Worm (Caenorhabditis elegans) whole organism, L2 larva: ENCODE data around the gene R01E6.5.

Experiments used
- C34F6.9 ChIP-seq: fragments of 150-350 bp; optimal IDR thresholded peaks from 2 replicates; lab custom pipeline; 2014; ENCODE audit warnings: missing biosample characterization, missing genetic modification characterization
- F13H6.1 ChIP-seq: sonication (generic microtip); optimal IDR thresholded peaks from 2 replicates; lab custom pipeline; 2016; ENCODE audit warnings: missing genetic modification characterization, missing compliant biosample characterization
- R02D3.7 ChIP-seq: fragments of 150-350 bp; optimal IDR thresholded peaks from 2 replicates; lab custom pipeline; 2014; ENCODE audit warnings: missing biosample characterization, missing genetic modification characterization
- alr-1 ChIP-seq: fragments of 150-350 bp; optimal IDR thresholded peaks from 2 replicates; lab custom pipeline; 2014; ENCODE audit warnings: missing biosample characterization, missing genetic modification characterization
- aly-2 ChIP-seq: fragments of 150-350 bp; optimal IDR thresholded peaks from 2 replicates; lab custom pipeline; 2014; ENCODE audit warnings: missing biosample characterization, missing genetic modification characterization
- ama-1 ChIP-seq: fragments of 150-350 bp; optimal IDR thresholded peaks from 2 replicates; lab custom pipeline; 2018; ENCODE audit warnings: inconsistent platforms
- ceh-16 ChIP-seq: fragments of 150-350 bp; optimal IDR thresholded peaks from 2 replicates; lab custom pipeline; 2014; ENCODE audit warnings: missing biosample characterization, missing genetic modification characterization
- crh-2 ChIP-seq: sonication (generic microtip); optimal IDR thresholded peaks from 2 replicates; lab custom pipeline; 2017; ENCODE audit warnings: missing biosample characterization, missing genetic modification characterization
- dmd-4 ChIP-seq: sonication (generic microtip); optimal IDR thresholded peaks from 2 replicates; lab custom pipeline; 2017; ENCODE audit warnings: missing biosample characterization, missing genetic modification characterization
- egl-27 ChIP-seq: sonication (generic microtip); optimal IDR thresholded peaks from 3 replicates; lab custom pipeline; 2017; ENCODE audit warnings: missing biosample characterization, missing genetic modification reagents, missing genetic modification characterization
- elt-1 ChIP-seq: fragments of 150-350 bp; optimal IDR thresholded peaks from 2 replicates; lab custom pipeline; 2014; ENCODE audit warnings: missing biosample characterization, missing genetic modification characterization
- elt-3 ChIP-seq: sonication (generic microtip); optimal IDR thresholded peaks from 2 replicates; lab custom pipeline; 2017; ENCODE audit warnings: missing biosample characterization, missing genetic modification characterization
- fos-1 ChIP-seq: fragments of 150-350 bp; optimal IDR thresholded peaks from 2 replicates; lab custom pipeline; 2014; ENCODE audit warnings: missing biosample characterization, missing genetic modification characterization
- lin-11 ChIP-seq: fragments of 150-350 bp; sonication (generic microtip); optimal IDR thresholded peaks from 2 replicates; lab custom pipeline; 2014; ENCODE audit warnings: missing biosample characterization, missing genetic modification characterization, inconsistent platforms, mixed read lengths
- lin-13 ChIP-seq: fragments of 150-350 bp; optimal IDR thresholded peaks from 2 replicates; lab custom pipeline; 2014; ENCODE audit warnings: missing biosample characterization, missing genetic modification reagents, missing genetic modification characterization
- lsy-2 ChIP-seq, 2 experiments: fragments of 150-350 bp in 1 of 2; sonication (generic microtip) in 1 of 2; optimal IDR thresholded peaks; 2 replicates each; lab custom pipeline; 2014 to 2017; ENCODE audit warnings: missing biosample characterization in 2 of 2, missing genetic modification characterization in 2 of 2
- mdl-1 ChIP-seq, 2 experiments: fragments of 150-350 bp in 1 of 2; sonication (generic microtip) in 1 of 2; optimal IDR thresholded peaks; 2 replicates each; lab custom pipeline; 2017; ENCODE audit warnings: missing biosample characterization in 2 of 2, missing genetic modification characterization in 2 of 2
- nhr-10 ChIP-seq: sonication (generic microtip); optimal IDR thresholded peaks from 2 replicates; lab custom pipeline; 2017; ENCODE audit warnings: missing biosample characterization, missing genetic modification characterization
- nhr-11 ChIP-seq: fragments of 150-350 bp; optimal IDR thresholded peaks from 2 replicates; lab custom pipeline; 2014; ENCODE audit warnings: missing biosample characterization, missing genetic modification characterization
- nhr-12 ChIP-seq: fragments of 150-350 bp; optimal IDR thresholded peaks from 2 replicates; lab custom pipeline; 2014; ENCODE audit warnings: missing biosample characterization, missing genetic modification characterization
- nhr-129 ChIP-seq: fragments of 150-350 bp; optimal IDR thresholded peaks from 2 replicates; lab custom pipeline; 2014; ENCODE audit warnings: missing biosample characterization, missing genetic modification characterization
- nhr-21 ChIP-seq: fragments of 150-350 bp; optimal IDR thresholded peaks from 2 replicates; lab custom pipeline; 2014; ENCODE audit warnings: missing biosample characterization, missing genetic modification characterization
- nhr-23 ChIP-seq: fragments of 150-350 bp; optimal IDR thresholded peaks from 2 replicates; lab custom pipeline; 2014; ENCODE audit warnings: missing biosample characterization, missing genetic modification reagents, missing genetic modification characterization
- nhr-25 ChIP-seq: fragments of 150-350 bp; sonication (generic microtip); optimal IDR thresholded peaks from 3 replicates; lab custom pipeline; 2014; ENCODE audit warnings: missing biosample characterization, missing genetic modification characterization
- nhr-77 ChIP-seq: fragments of 150-350 bp; optimal IDR thresholded peaks from 2 replicates; lab custom pipeline; 2014; ENCODE audit warnings: missing biosample characterization, missing genetic modification characterization
- peb-1 ChIP-seq: fragments of 150-350 bp; optimal IDR thresholded peaks from 2 replicates; lab custom pipeline; 2014; ENCODE audit warnings: missing biosample characterization, missing genetic modification characterization
- sma-3 ChIP-seq: sonication (generic microtip); optimal IDR thresholded peaks from 2 replicates; lab custom pipeline; 2016; ENCODE audit warnings: missing genetic modification reagents, missing genetic modification characterization, missing compliant biosample characterization
- sma-9 ChIP-seq, 2 experiments: fragments of 150-350 bp in 1 of 2; sonication (generic microtip) in 1 of 2; optimal IDR thresholded peaks; 2 replicates each; lab custom pipeline; 2014 to 2016; ENCODE audit warnings: missing genetic modification characterization in 2 of 2, mild to moderate bottlenecking in 1 of 2, missing biosample characterization in 1 of 2, missing compliant biosample characterization in 1 of 2, missing genetic modification reagents in 1 of 2, moderate library complexity in 1 of 2
- unc-55 ChIP-seq: fragments of 150-350 bp; sonication (generic microtip); optimal IDR thresholded peaks from 3 replicates; lab custom pipeline; 2014; ENCODE audit warnings: missing biosample characterization, missing genetic modification reagents, missing genetic modification characterization
- unc-62 ChIP-seq: fragments of 150-350 bp; optimal IDR thresholded peaks from 2 replicates; lab custom pipeline; 2014; ENCODE audit warnings: missing biosample characterization, missing genetic modification reagents, missing genetic modification characterization
- zag-1 ChIP-seq: fragments of 150-350 bp; optimal IDR thresholded peaks from 2 replicates; lab custom pipeline; 2014; ENCODE audit warnings: missing biosample characterization, missing genetic modification characterization
- ztf-1 ChIP-seq: fragments of 200-800 bp; sonication (Bioruptor generic); conservative IDR thresholded peaks from 2 replicates; pipeline ENCODE4 v1.3.6; 2022; ENCODE audit warnings: missing genetic modification characterization, missing compliant biosample characterization
- ztf-11 ChIP-seq: sonication (generic microtip); optimal IDR thresholded peaks from 2 replicates; lab custom pipeline; 2017; ENCODE audit warnings: missing biosample characterization, missing genetic modification characterization

The R01E6.5 gene

ce11 chrX:13543350-13543749 is 6.5 kb downstream of the R01E6.5 start:
- no peak for TF ChIP-seq nhr-11 (tag; lab: Kevin White, UChicago)
- TF ChIP-seq nhr-25 (tag; lab: Kevin White, UChicago): no peak
- no peak for TF ChIP-seq mdl-1 (tag; optimal IDR thresholded peaks at IDR 0.05; lab: Kevin White, UChicago)
- no peak for TF ChIP-seq sma-9 (GFP tag; optimal IDR thresholded peaks at IDR 0.05; lab: Kevin White, UChicago)
- TF ChIP-seq sma-9 (tag; optimal IDR thresholded peaks at IDR 0.05; lab: Kevin White, UChicago): no peak
- no peak for TF ChIP-seq zag-1 (tag; lab: Kevin White, UChicago)

ce11 chrX:13544544-13545021 is 7.7 kb downstream of the R01E6.5 start:
- TF ChIP-seq nhr-25 (tag; lab: Kevin White, UChicago) (peak; percentile 2), ztf-11 (tag; lab: Kevin White, UChicago) (no peak), nhr-21 (tag; lab: Kevin White, UChicago) (peak; percentile 60), peb-1 (tag; lab: Kevin White, UChicago) (no peak), R02D3.7 (tag; lab: Kevin White, UChicago) (no peak), ceh-16 (no peak), nhr-12 (no peak), lin-11 (tag; lab: Kevin White, UChicago) (no peak), nhr-77 (tag; lab: Kevin White, UChicago) (no peak), zag-1 (tag; lab: Kevin White, UChicago) (no peak), unc-62 (GFP tag; lab: Kevin White, UChicago) (no peak), nhr-23 (tag; lab: Kevin White, UChicago) (no peak), ama-1 (peak; percentile 78), crh-2 (peak; percentile 3), C34F6.9 (no peak), sma-3 (GFP tag; lab: Kevin White, UChicago) (no peak), unc-55 (GFP tag; lab: Kevin White, UChicago) (peak; percentile 81), lsy-2 (tag; optimal IDR thresholded peaks at IDR 0.05; lab: Kevin White, UChicago) (no peak), elt-3 (tag; lab: Kevin White, UChicago) (no peak)

- no peak for TF ChIP-seq dmd-4 (tag; lab: Kevin White, UChicago)
- no peak for TF ChIP-seq crh-2
- no peak for TF ChIP-seq aly-2 (tag; lab: Kevin White, UChicago)
- no peak for TF ChIP-seq sma-3 (GFP tag; lab: Kevin White, UChicago)
- TF ChIP-seq nhr-129 (tag; lab: Kevin White, UChicago): no peak
- no peak for TF ChIP-seq ztf-1
- TF ChIP-seq peb-1 (tag; lab: Kevin White, UChicago): no peak
- TF ChIP-seq egl-27: no peak
- TF ChIP-seq lsy-2 (tag; optimal IDR thresholded peaks at IDR 0.05; lab: Kevin White, UChicago): no peak
- TF ChIP-seq nhr-77 (tag; lab: Kevin White, UChicago): no peak
Observed at ce11 chrX:13550890-13551289, 14.0 kb downstream of the R01E6.5 start, which contains the start of gene odr-1. odr-1 (minus strand) TSS chrX:13550990.

- peak; percentile 64 for TF ChIP-seq sma-9 (GFP tag; optimal IDR thresholded peaks at IDR 0.05; lab: Kevin White, UChicago)
- TF ChIP-seq sma-9 (tag; optimal IDR thresholded peaks at IDR 0.05; lab: Kevin White, UChicago): no peak
- TF ChIP-seq F13H6.1 (tag; lab: Kevin White, UChicago): peak; percentile 68
- TF ChIP-seq elt-1 (tag; lab: Kevin White, UChicago): no peak
- TF ChIP-seq nhr-129 (tag; lab: Kevin White, UChicago): peak; percentile 61
- TF ChIP-seq, all 48 proteins: peak for 3
Observed at ce11 chrX:13555098-13555497, 18.2 kb downstream of the R01E6.5 start.

ce11 chrX:13556066-13556465 is 19.2 kb downstream of the R01E6.5 start, which contains the start of gene glb-20:
glb-20 (minus strand) TSS chrX:13556166.
- no peak for TF ChIP-seq lin-13 (GFP tag; lab: Kevin White, UChicago)
- TF ChIP-seq unc-62 (GFP tag; lab: Kevin White, UChicago): no peak
- TF ChIP-seq nhr-21 (tag; lab: Kevin White, UChicago): no peak
- no peak for TF ChIP-seq lin-11 (tag; lab: Kevin White, UChicago)
- TF ChIP-seq sma-3 (GFP tag; lab: Kevin White, UChicago): no peak
- TF ChIP-seq R02D3.7 (tag; lab: Kevin White, UChicago): no peak
- no peak for TF ChIP-seq alr-1
- TF ChIP-seq nhr-10 (tag; lab: Kevin White, UChicago): no peak
- no peak for TF ChIP-seq egl-27
- TF ChIP-seq F13H6.1 (tag; lab: Kevin White, UChicago): no peak
- TF ChIP-seq lsy-2 (tag; optimal IDR thresholded peaks at IDR 0.05; lab: Kevin White, UChicago): no peak
- TF ChIP-seq ztf-11 (tag; lab: Kevin White, UChicago): no peak
- no peak for TF ChIP-seq fos-1 (tag; lab: Kevin White, UChicago)
- no peak for TF ChIP-seq nhr-23 (tag; lab: Kevin White, UChicago)
